Worm (Caenorhabditis elegans) whole organism, L4 larva: ENCODE data around the gene C40A11.4.
A peak's percentile ranks its signal among the peaks of the same experiment; 100 is the strongest.

Experiments
- F37D6.2 ChIP-seq: sonication (generic microtip); optimal IDR thresholded peaks from 2 replicates; lab custom pipeline; 2016; ENCODE audit warnings: mild to moderate bottlenecking, missing genetic modification characterization, missing compliant biosample characterization
- F49E8.2 ChIP-seq: sonication (generic microtip); optimal IDR thresholded peaks from 2 replicates; lab custom pipeline; 2016; ENCODE audit warnings: missing compliant biosample characterization, mild to moderate bottlenecking, missing genetic modification characterization, borderline replicate concordance
- R02D3.7 ChIP-seq: fragments of 150-350 bp; sonication (generic microtip); optimal IDR thresholded peaks from 3 replicates; lab custom pipeline; 2014; ENCODE audit warnings: missing biosample characterization, missing genetic modification characterization
- T20F7.1 ChIP-seq: fragments of 200-800 bp; sonication (Bioruptor generic); optimal IDR thresholded peaks from 2 replicates; lab custom pipeline; 2018; ENCODE audit warnings: mild to moderate bottlenecking, missing genetic modification characterization, missing compliant biosample characterization
- aha-1 ChIP-seq: fragments of 150-350 bp; peaks from one replicate; lab custom pipeline; 2014; ENCODE audit warnings: missing biosample characterization, missing genetic modification characterization
- ama-1 ChIP-seq: fragments of 150-350 bp; optimal IDR thresholded peaks from 2 replicates; lab custom pipeline; 2014; ENCODE audit warnings: inconsistent platforms, mixed read lengths
- ceh-32 ChIP-seq: sonication (generic microtip); optimal IDR thresholded peaks from 2 replicates; lab custom pipeline; 2016; ENCODE audit warnings: mild to moderate bottlenecking, missing genetic modification characterization, missing compliant biosample characterization; ENCODE audit not compliant: poor library complexity
- ces-1 ChIP-seq: fragments of 150-350 bp; sonication (generic microtip); optimal IDR thresholded peaks from 4 replicates; lab custom pipeline; 2014; ENCODE audit warnings: missing biosample characterization, missing genetic modification reagents, missing genetic modification characterization
- cey-2 ChIP-seq: sonication (generic microtip); optimal IDR thresholded peaks from 3 replicates; lab custom pipeline; 2017; ENCODE audit warnings: missing genetic modification characterization, mild to moderate bottlenecking, missing compliant biosample characterization, antibody characterized with exemption, borderline replicate concordance; ENCODE audit not compliant: insufficient read depth
- daf-12 ChIP-seq: fragments of 150-350 bp; optimal IDR thresholded peaks from 2 replicates; lab custom pipeline; 2014; ENCODE audit warnings: missing biosample characterization, missing genetic modification reagents, missing genetic modification characterization
- daf-16 ChIP-seq, 3 experiments: sonication (generic microtip); optimal IDR thresholded peaks; 2 replicates each; lab custom pipeline; 2016 to 2017; ENCODE audit warnings: missing genetic modification characterization in 3 of 3, missing genetic modification reagents in 3 of 3, mild to moderate bottlenecking in 2 of 3, missing compliant biosample characterization in 2 of 3, missing biosample characterization in 1 of 3, moderate library complexity in 1 of 3
- daf-19 ChIP-seq: fragments of 200-800 bp; sonication (Bioruptor generic); conservative IDR thresholded peaks from 2 replicates; pipeline ENCODE4 v1.3.6; 2022; ENCODE audit warnings: missing genetic modification characterization, missing compliant biosample characterization
- dmd-6 ChIP-seq: fragments of 200-800 bp; sonication (Bioruptor generic); IDR thresholded peaks from 2 replicates; pipeline ENCODE4 v1.3.6; 2022; ENCODE audit warnings: missing genetic modification reagents, missing genetic modification characterization, missing compliant biosample characterization
- dmd-8 ChIP-seq: fragments of 200-800 bp; sonication (Bioruptor generic); IDR thresholded peaks from 2 replicates; pipeline ENCODE4 v1.3.6; 2022; ENCODE audit warnings: missing genetic modification characterization, missing compliant biosample characterization
- dpl-1 ChIP-seq: fragments of 150-350 bp; optimal IDR thresholded peaks from 2 replicates; lab custom pipeline; 2014; ENCODE audit warnings: missing biosample characterization, missing genetic modification reagents, missing genetic modification characterization
- egl-27 ChIP-seq: sonication (generic microtip); optimal IDR thresholded peaks from 3 replicates; lab custom pipeline; 2017; ENCODE audit warnings: missing biosample characterization, missing genetic modification reagents, missing genetic modification characterization
- fkh-10 ChIP-seq: fragments of 150-350 bp; optimal IDR thresholded peaks from 2 replicates; lab custom pipeline; 2014; ENCODE audit warnings: missing biosample characterization, missing genetic modification reagents, missing genetic modification characterization
- fos-1 ChIP-seq: fragments of 150-350 bp; optimal IDR thresholded peaks from 2 replicates; lab custom pipeline; 2014; ENCODE audit warnings: missing biosample characterization, missing genetic modification characterization
- gei-8 ChIP-seq: fragments of 200-800 bp; sonication (Bioruptor generic); optimal IDR thresholded peaks from 2 replicates; lab custom pipeline; 2018; ENCODE audit warnings: mild to moderate bottlenecking, missing genetic modification characterization, missing compliant biosample characterization
- lin-13 ChIP-seq: fragments of 150-350 bp; optimal IDR thresholded peaks from 2 replicates; lab custom pipeline; 2014; ENCODE audit warnings: missing biosample characterization, missing genetic modification reagents, missing genetic modification characterization
- lin-15B ChIP-seq: fragments of 150-350 bp; sonication (generic microtip); optimal IDR thresholded peaks from 3 replicates; lab custom pipeline; 2014; ENCODE audit warnings: missing biosample characterization, missing genetic modification characterization
- lin-29 ChIP-seq: fragments of 200-800 bp; sonication (Bioruptor generic); IDR thresholded peaks from 2 replicates; pipeline ENCODE4 v1.3.6; 2022; ENCODE audit warnings: missing genetic modification reagents, missing genetic modification characterization, missing compliant biosample characterization
- lir-3 ChIP-seq: sonication (generic microtip); optimal IDR thresholded peaks from 2 replicates; lab custom pipeline; 2016; ENCODE audit warnings: mild to moderate bottlenecking, missing genetic modification characterization, missing compliant biosample characterization
- mep-1 ChIP-seq: fragments of 150-350 bp; sonication (generic microtip); optimal IDR thresholded peaks from 3 replicates; lab custom pipeline; 2014; ENCODE audit warnings: missing biosample characterization, missing genetic modification characterization
- mxl-2 ChIP-seq: fragments of 200-800 bp; sonication (Bioruptor generic); conservative IDR thresholded peaks from 2 replicates; pipeline ENCODE4 v1.3.6; 2022; ENCODE audit warnings: missing genetic modification reagents, missing genetic modification characterization, missing compliant biosample characterization
- mxl-3 ChIP-seq: fragments of 200-800 bp; sonication (Bioruptor generic); optimal IDR thresholded peaks from 2 replicates; lab custom pipeline; 2018; ENCODE audit warnings: mild to moderate bottlenecking, missing genetic modification characterization, missing compliant biosample characterization
- nhr-111 ChIP-seq: fragments of 200-800 bp; sonication (Bioruptor generic); optimal IDR thresholded peaks from 2 replicates; lab custom pipeline; 2018; ENCODE audit warnings: mild to moderate bottlenecking, missing genetic modification characterization, missing compliant biosample characterization
- nhr-28 ChIP-seq: fragments of 150-350 bp; optimal IDR thresholded peaks from 2 replicates; lab custom pipeline; 2014; ENCODE audit warnings: missing biosample characterization, missing genetic modification characterization
- nhr-41 ChIP-seq: fragments of 200-800 bp; sonication (Bioruptor generic); IDR thresholded peaks from 2 replicates; pipeline ENCODE4 v1.3.6; 2022; ENCODE audit warnings: missing genetic modification reagents, missing genetic modification characterization, missing compliant biosample characterization
- nhr-77 ChIP-seq: fragments of 150-350 bp; optimal IDR thresholded peaks from 2 replicates; lab custom pipeline; 2014; ENCODE audit warnings: missing biosample characterization, missing genetic modification characterization
- pha-4 ChIP-seq, 2 experiments: fragments of 150-350 bp in 1 of 2; fragments of 200-800 bp in 1 of 2; sonication (Bioruptor generic) in 1 of 2; IDR thresholded peaks in 1 of 2; optimal IDR thresholded peaks in 1 of 2; 2 replicates each; pipeline versions ENCODE4 v1.3.6 to Lab custom; 2014 to 2022; ENCODE audit warnings: missing genetic modification characterization in 2 of 2, missing genetic modification reagents in 2 of 2, missing biosample characterization in 1 of 2, missing compliant biosample characterization in 1 of 2
- php-3 ChIP-seq: fragments of 200-800 bp; sonication (Bioruptor generic); IDR thresholded peaks from 2 replicates; pipeline ENCODE4 v1.3.6; 2022; ENCODE audit warnings: missing genetic modification reagents, missing genetic modification characterization, missing compliant biosample characterization
- pqm-1 ChIP-seq: sonication (generic microtip); optimal IDR thresholded peaks from 2 replicates; lab custom pipeline; 2017; ENCODE audit warnings: missing biosample characterization, missing genetic modification characterization
- saeg-2 ChIP-seq: fragments of 200-800 bp; sonication (Bioruptor generic); IDR thresholded peaks from 2 replicates; pipeline ENCODE4 v1.3.6; 2022; ENCODE audit warnings: missing genetic modification reagents, missing genetic modification characterization, missing compliant biosample characterization
- set-16 ChIP-seq: fragments of 200-800 bp; sonication (Bioruptor generic); IDR thresholded peaks from 2 replicates; pipeline ENCODE4 v1.3.6; 2022; ENCODE audit warnings: missing genetic modification reagents, missing genetic modification characterization, missing compliant biosample characterization
- skn-1 ChIP-seq: fragments of 150-350 bp; optimal IDR thresholded peaks from 2 replicates; lab custom pipeline; 2014; ENCODE audit warnings: missing biosample characterization, missing genetic modification characterization
- spr-1 ChIP-seq: sonication (generic microtip); optimal IDR thresholded peaks from 2 replicates; lab custom pipeline; 2016; ENCODE audit warnings: mild to moderate bottlenecking, missing genetic modification characterization, missing compliant biosample characterization
- spr-3 ChIP-seq: fragments of 200-800 bp; sonication (Bioruptor generic); optimal IDR thresholded peaks from 2 replicates; lab custom pipeline; 2018; ENCODE audit warnings: mild to moderate bottlenecking, missing genetic modification characterization, missing compliant biosample characterization
- tra-1 ChIP-seq: fragments of 200-800 bp; sonication (Bioruptor generic); IDR thresholded peaks from 2 replicates; pipeline ENCODE4 v1.3.6; 2022; ENCODE audit warnings: missing genetic modification reagents, missing genetic modification characterization, missing compliant biosample characterization
- unc-62 ChIP-seq, 3 experiments: fragments of 150-350 bp in 1 of 3; sonication (generic microtip); optimal IDR thresholded peaks in 2 of 3; peaks in 1 of 3; 1 replicate in 1 of 3; 2 replicates in 2 of 3; lab custom pipeline; 2014 to 2017; ENCODE audit warnings: missing biosample characterization in 3 of 3, missing genetic modification characterization in 3 of 3, missing genetic modification reagents in 3 of 3, missing genotype in 1 of 3
- vab-7 ChIP-seq: fragments of 200-800 bp; sonication (Bioruptor generic); IDR thresholded peaks from 2 replicates; pipeline ENCODE4 v1.3.6; 2022; ENCODE audit warnings: missing genetic modification reagents, missing genetic modification characterization, missing compliant biosample characterization
- zip-11 ChIP-seq: fragments of 200-800 bp; sonication (Bioruptor generic); IDR thresholded peaks from 2 replicates; pipeline ENCODE4 v1.3.6; 2022; ENCODE audit warnings: missing genetic modification characterization, missing compliant biosample characterization
- zip-2 ChIP-seq: fragments of 150-350 bp; optimal IDR thresholded peaks from 2 replicates; lab custom pipeline; 2014; ENCODE audit warnings: missing biosample characterization, missing genetic modification characterization
- ztf-7 ChIP-seq: fragments of 150-350 bp; optimal IDR thresholded peaks from 2 replicates; lab custom pipeline; 2014; ENCODE audit warnings: missing biosample characterization, missing genetic modification characterization

Gene C40A11.4

ce11 chrII:2099139-2099976, 37.9 kb upstream of the C40A11.4 start, which contains the start of gene math-42:
Gene math-42 (plus strand): TSS chrII:2099926.
- no peak for TF ChIP-seq mep-1 (tag; lab: Kevin White, UChicago)
- no peak for TF ChIP-seq T20F7.1
- no peak for TF ChIP-seq dpl-1
- TF ChIP-seq tra-1 (GFP tag; lab: Robert Waterston, UW): no peak
- TF ChIP-seq pha-4 (GFP tag; IDR thresholded peaks at IDR 0.05; lab: Robert Waterston, UW): no peak
- no peak for TF ChIP-seq pha-4 (tag; optimal IDR thresholded peaks at IDR 0.05; lab: Kevin White, UChicago)
- TF ChIP-seq pqm-1 (tag; lab: Kevin White, UChicago): peak; percentile 52
- TF ChIP-seq nhr-28 (tag; lab: Kevin White, UChicago): peak; percentile 31
- no peak for TF ChIP-seq daf-19 (GFP tag; lab: Robert Waterston, UW)
- TF ChIP-seq ama-1: no peak
- TF ChIP-seq ceh-32: no peak
- TF ChIP-seq zip-2 (tag; lab: Kevin White, UChicago): no peak
- no peak for TF ChIP-seq ces-1 (GFP tag; lab: Kevin White, UChicago)
- no peak for TF ChIP-seq set-16 (GFP tag; lab: Robert Waterston, UW)
- TF ChIP-seq lir-3: no peak
- peak; percentile 57 for TF ChIP-seq aha-1 (tag; lab: Kevin White, UChicago)
- no peak for TF ChIP-seq lin-29
- TF ChIP-seq spr-3 (GFP tag; lab: Kevin White, UChicago): no peak
- TF ChIP-seq mxl-2 (GFP tag; lab: Robert Waterston, UW): no peak
- TF ChIP-seq lin-15B (tag; lab: Kevin White, UChicago): no peak
- no peak for TF ChIP-seq daf-12 (tag; lab: Kevin White, UChicago)
- TF ChIP-seq nhr-77 (tag; lab: Kevin White, UChicago): no peak
- TF ChIP-seq spr-1: no peak
- TF ChIP-seq lin-13 (GFP tag; lab: Kevin White, UChicago): no peak
- no peak for TF ChIP-seq F37D6.2 (tag; lab: Kevin White, UChicago)
- no peak for TF ChIP-seq php-3 (GFP tag; lab: Robert Waterston, UW)
- TF ChIP-seq dmd-8 (GFP tag; lab: Robert Waterston, UW): no peak
- peak; percentile 9; the same call in 1 of the 2 replicates for TF ChIP-seq dmd-6 (GFP tag; lab: Robert Waterston, UW)
- no peak for TF ChIP-seq egl-27 (tag; lab: Kevin White, UChicago)
- no peak for TF ChIP-seq saeg-2 (GFP tag; lab: Robert Waterston, UW)
- TF ChIP-seq daf-16 (GFP tag; optimal IDR thresholded peaks at IDR 0.05; lab: Kevin White, UChicago): no peak
- TF ChIP-seq daf-16 (tag; optimal IDR thresholded peaks at IDR 0.05; lab: Kevin White, UChicago): peak; percentile 63
- TF ChIP-seq nhr-41 (GFP tag; lab: Robert Waterston, UW): no peak
- no peak for TF ChIP-seq vab-7
- TF ChIP-seq skn-1: no peak
- peak in 1 of 2 experiments; percentile 62 for TF ChIP-seq unc-62 (GFP tag; optimal IDR thresholded peaks at IDR 0.05 in 1 of 2; lab: Kevin White, UChicago)
- TF ChIP-seq unc-62 (tag; optimal IDR thresholded peaks at IDR 0.05; lab: Kevin White, UChicago): no peak
- TF ChIP-seq fkh-10 (GFP tag; lab: Kevin White, UChicago): no peak

- TF ChIP-seq daf-16 (GFP tag; optimal IDR thresholded peaks at IDR 0.05; lab: Kevin White, UChicago): no peak
- TF ChIP-seq daf-16 (tag; optimal IDR thresholded peaks at IDR 0.05; lab: Kevin White, UChicago): no peak
- TF ChIP-seq nhr-77 (tag; lab: Kevin White, UChicago): no peak
- no peak for TF ChIP-seq fos-1 (tag; lab: Kevin White, UChicago)
- no peak for TF ChIP-seq R02D3.7
- no peak for TF ChIP-seq mxl-3 (GFP tag; lab: Kevin White, UChicago)
- no peak for TF ChIP-seq mep-1 (tag; lab: Kevin White, UChicago)
- TF ChIP-seq gei-8: no peak
- TF ChIP-seq daf-19 (GFP tag; lab: Robert Waterston, UW): no peak
- no peak for TF ChIP-seq nhr-28 (tag; lab: Kevin White, UChicago)
- no peak for TF ChIP-seq spr-3 (GFP tag; lab: Kevin White, UChicago)
- no peak for TF ChIP-seq ztf-7 (tag; lab: Kevin White, UChicago)
- no peak for TF ChIP-seq ces-1 (GFP tag; lab: Kevin White, UChicago)
- no peak for TF ChIP-seq zip-11 (GFP tag; lab: Robert Waterston, UW)
- no peak for TF ChIP-seq nhr-111 (GFP tag; lab: Kevin White, UChicago)
- no peak for TF ChIP-seq cey-2
- no peak for TF ChIP-seq F49E8.2 (tag; lab: Kevin White, UChicago)
These were observed 28.9 kb upstream of the C40A11.4 start, which contains the start of gene R52.4 for ce11 chrII:2108295-2108694. Gene R52.4 (minus strand): TSS chrII:2108395.
